Worm (Caenorhabditis elegans) whole organism, L4 larva: ENCODE results near the gene C32D5.12.

Experiments used
- F37D6.2 ChIP-seq: sonication (generic microtip); optimal IDR thresholded peaks from 2 replicates; lab custom pipeline; 2016; ENCODE audit warnings: mild to moderate bottlenecking, missing genetic modification characterization, missing compliant biosample characterization
- R02D3.7 ChIP-seq: fragments of 150-350 bp; sonication (generic microtip); optimal IDR thresholded peaks from 3 replicates; lab custom pipeline; 2014; ENCODE audit warnings: missing biosample characterization, missing genetic modification characterization
- Y105C5A.15 ChIP-seq: fragments of 200-800 bp; sonication (Bioruptor generic); IDR thresholded peaks from 2 replicates; pipeline ENCODE4 v1.3.6; 2022; ENCODE audit warnings: missing genetic modification characterization, missing compliant biosample characterization
- Y5F2A.4 ChIP-seq: fragments of 200-800 bp; sonication (Bioruptor generic); optimal IDR thresholded peaks from 2 replicates; lab custom pipeline; 2018; ENCODE audit warnings: mild to moderate bottlenecking, missing genetic modification characterization, missing compliant biosample characterization
- aha-1 ChIP-seq: fragments of 150-350 bp; peaks from one replicate; lab custom pipeline; 2014; ENCODE audit warnings: missing biosample characterization, missing genetic modification characterization
- aly-2 ChIP-seq: sonication (generic microtip); optimal IDR thresholded peaks from 2 replicates; lab custom pipeline; 2018; ENCODE audit warnings: missing biosample characterization, missing genetic modification characterization
- ama-1 ChIP-seq: fragments of 150-350 bp; optimal IDR thresholded peaks from 2 replicates; lab custom pipeline; 2014; ENCODE audit warnings: inconsistent platforms, mixed read lengths
- ceh-28 ChIP-seq: fragments of 150-350 bp; optimal IDR thresholded peaks from 2 replicates; lab custom pipeline; 2014; ENCODE audit warnings: missing biosample characterization, missing genetic modification reagents, missing genetic modification characterization
- daf-12 ChIP-seq: fragments of 150-350 bp; optimal IDR thresholded peaks from 2 replicates; lab custom pipeline; 2014; ENCODE audit warnings: missing biosample characterization, missing genetic modification reagents, missing genetic modification characterization
- dmd-6 ChIP-seq: fragments of 200-800 bp; sonication (Bioruptor generic); IDR thresholded peaks from 2 replicates; pipeline ENCODE4 v1.3.6; 2022; ENCODE audit warnings: missing genetic modification reagents, missing genetic modification characterization, missing compliant biosample characterization
- duxl-1 ChIP-seq: sonication (generic microtip); optimal IDR thresholded peaks from 2 replicates; lab custom pipeline; 2016; ENCODE audit warnings: mild to moderate bottlenecking, missing genetic modification characterization, moderate library complexity, missing compliant biosample characterization; ENCODE audit not compliant: poor library complexity
- fos-1 ChIP-seq: fragments of 150-350 bp; optimal IDR thresholded peaks from 2 replicates; lab custom pipeline; 2014; ENCODE audit warnings: missing biosample characterization, missing genetic modification characterization
- gei-8 ChIP-seq: fragments of 200-800 bp; sonication (Bioruptor generic); optimal IDR thresholded peaks from 2 replicates; lab custom pipeline; 2018; ENCODE audit warnings: mild to moderate bottlenecking, missing genetic modification characterization, missing compliant biosample characterization
- hlh-11 ChIP-seq: fragments of 200-800 bp; sonication (Bioruptor generic); optimal IDR thresholded peaks from 2 replicates; lab custom pipeline; 2018; ENCODE audit warnings: mild to moderate bottlenecking, missing genetic modification characterization, missing compliant biosample characterization
- hlh-30 ChIP-seq: sonication (generic microtip); optimal IDR thresholded peaks from 2 replicates; lab custom pipeline; 2017; ENCODE audit warnings: antibody characterized with exemption, mild to moderate bottlenecking, missing genetic modification characterization, missing compliant biosample characterization; ENCODE audit not compliant: insufficient read depth
- hmg-1.1 ChIP-seq: fragments of 200-800 bp; sonication (Bioruptor generic); IDR thresholded peaks from 2 replicates; pipeline ENCODE4 v1.3.6; 2022; ENCODE audit warnings: missing genetic modification reagents, missing genetic modification characterization, missing compliant biosample characterization
- lim-7 ChIP-seq: fragments of 200-800 bp; sonication (Bioruptor generic); IDR thresholded peaks from 2 replicates; pipeline ENCODE4 v1.3.6; 2022; ENCODE audit warnings: missing genetic modification characterization, missing compliant biosample characterization
- lin-13 ChIP-seq: fragments of 150-350 bp; optimal IDR thresholded peaks from 2 replicates; lab custom pipeline; 2014; ENCODE audit warnings: missing biosample characterization, missing genetic modification reagents, missing genetic modification characterization
- lin-38 ChIP-seq: fragments of 200-800 bp; sonication (Bioruptor generic); IDR thresholded peaks from 2 replicates; pipeline ENCODE4 v1.3.6; 2022; ENCODE audit warnings: missing genetic modification reagents, missing genetic modification characterization, missing compliant biosample characterization
- lin-39 ChIP-seq: fragments of 150-350 bp; optimal IDR thresholded peaks from 2 replicates; lab custom pipeline; 2014; ENCODE audit warnings: missing biosample characterization, missing genetic modification reagents, missing genetic modification characterization
- lsy-2 ChIP-seq, 2 experiments: fragments of 150-350 bp in 1 of 2; sonication (generic microtip) in 1 of 2; optimal IDR thresholded peaks; 2 replicates each; lab custom pipeline; 2014 to 2017; ENCODE audit warnings: missing biosample characterization in 2 of 2, missing genetic modification characterization in 2 of 2
- madf-5 ChIP-seq, 2 experiments: fragments of 200-800 bp; sonication (Bioruptor generic); IDR thresholded peaks; 2 replicates each; pipeline ENCODE4 v1.3.6; 2022; ENCODE audit warnings: missing compliant biosample characterization in 2 of 2, missing genetic modification characterization in 2 of 2
- madf-9 ChIP-seq: fragments of 200-800 bp; sonication (Bioruptor generic); conservative IDR thresholded peaks from 2 replicates; pipeline ENCODE4 v1.3.6; 2022; ENCODE audit warnings: missing genetic modification reagents, missing genetic modification characterization, missing compliant biosample characterization
- mdl-1 ChIP-seq, 2 experiments: fragments of 150-350 bp in 1 of 2; sonication (generic microtip) in 1 of 2; optimal IDR thresholded peaks; 2 replicates each; lab custom pipeline; 2014 to 2017; ENCODE audit warnings: missing biosample characterization in 2 of 2, missing genetic modification characterization in 2 of 2
- mdt-29 ChIP-seq: fragments of 200-800 bp; sonication (Bioruptor generic); IDR thresholded peaks from 2 replicates; pipeline ENCODE4 v1.3.6; 2022; ENCODE audit warnings: missing genetic modification reagents, missing genetic modification characterization, missing compliant biosample characterization
- mep-1 ChIP-seq: fragments of 150-350 bp; sonication (generic microtip); optimal IDR thresholded peaks from 3 replicates; lab custom pipeline; 2014; ENCODE audit warnings: missing biosample characterization, missing genetic modification characterization
- mxl-3 ChIP-seq: fragments of 200-800 bp; sonication (Bioruptor generic); optimal IDR thresholded peaks from 2 replicates; lab custom pipeline; 2018; ENCODE audit warnings: mild to moderate bottlenecking, missing genetic modification characterization, missing compliant biosample characterization
- nhr-10 ChIP-seq: fragments of 150-350 bp; optimal IDR thresholded peaks from 2 replicates; lab custom pipeline; 2014; ENCODE audit warnings: missing biosample characterization, missing genetic modification characterization
- nhr-237 ChIP-seq: sonication (generic microtip); optimal IDR thresholded peaks from 2 replicates; lab custom pipeline; 2017; ENCODE audit warnings: missing biosample characterization, missing genetic modification characterization
- nhr-28 ChIP-seq: fragments of 150-350 bp; optimal IDR thresholded peaks from 2 replicates; lab custom pipeline; 2014; ENCODE audit warnings: missing biosample characterization, missing genetic modification characterization
- nhr-77 ChIP-seq: fragments of 150-350 bp; optimal IDR thresholded peaks from 2 replicates; lab custom pipeline; 2014; ENCODE audit warnings: missing biosample characterization, missing genetic modification characterization
- rbr-2 ChIP-seq: sonication (generic microtip); optimal IDR thresholded peaks from 2 replicates; lab custom pipeline; 2016; ENCODE audit warnings: missing genotype, missing genetic modification characterization, missing compliant biosample characterization
- saeg-2 ChIP-seq: fragments of 200-800 bp; sonication (Bioruptor generic); IDR thresholded peaks from 2 replicates; pipeline ENCODE4 v1.3.6; 2022; ENCODE audit warnings: missing genetic modification reagents, missing genetic modification characterization, missing compliant biosample characterization
- set-16 ChIP-seq: fragments of 200-800 bp; sonication (Bioruptor generic); IDR thresholded peaks from 2 replicates; pipeline ENCODE4 v1.3.6; 2022; ENCODE audit warnings: missing genetic modification reagents, missing genetic modification characterization, missing compliant biosample characterization
- skn-1 ChIP-seq: fragments of 150-350 bp; optimal IDR thresholded peaks from 2 replicates; lab custom pipeline; 2014; ENCODE audit warnings: missing biosample characterization, missing genetic modification characterization
- snpc-1.2 ChIP-seq: fragments of 200-800 bp; sonication (Bioruptor generic); IDR thresholded peaks from 2 replicates; pipeline ENCODE4 v1.3.6; 2022; ENCODE audit warnings: missing genetic modification reagents, missing genetic modification characterization, missing compliant biosample characterization
- tag-97 ChIP-seq: fragments of 200-800 bp; sonication (Bioruptor generic); IDR thresholded peaks from 2 replicates; pipeline ENCODE4 v1.3.6; 2022; ENCODE audit warnings: missing genetic modification characterization, missing compliant biosample characterization
- tra-1 ChIP-seq: fragments of 200-800 bp; sonication (Bioruptor generic); IDR thresholded peaks from 2 replicates; pipeline ENCODE4 v1.3.6; 2022; ENCODE audit warnings: missing genetic modification reagents, missing genetic modification characterization, missing compliant biosample characterization
- unc-130 ChIP-seq: sonication (generic microtip); optimal IDR thresholded peaks from 2 replicates; lab custom pipeline; 2016; ENCODE audit warnings: missing genetic modification reagents, missing genetic modification characterization, missing compliant biosample characterization
- unc-39 ChIP-seq: sonication (generic microtip); optimal IDR thresholded peaks from 2 replicates; lab custom pipeline; 2017; ENCODE audit warnings: missing biosample characterization, missing genetic modification characterization
- vab-7 ChIP-seq: fragments of 200-800 bp; sonication (Bioruptor generic); IDR thresholded peaks from 2 replicates; pipeline ENCODE4 v1.3.6; 2022; ENCODE audit warnings: missing genetic modification reagents, missing genetic modification characterization, missing compliant biosample characterization
- zag-1 ChIP-seq: fragments of 150-350 bp; optimal IDR thresholded peaks from 2 replicates; lab custom pipeline; 2014; ENCODE audit warnings: missing biosample characterization, missing genetic modification characterization
- zfp-3 ChIP-seq: fragments of 200-800 bp; sonication (Bioruptor generic); conservative IDR thresholded peaks from 2 replicates; pipeline ENCODE4 v1.3.6; 2022; ENCODE audit warnings: missing genetic modification reagents, missing genetic modification characterization, missing compliant biosample characterization
- ztf-11 ChIP-seq: fragments of 150-350 bp; optimal IDR thresholded peaks from 2 replicates; lab custom pipeline; 2014; ENCODE audit warnings: missing biosample characterization, missing genetic modification characterization

C32D5.12 gene

DNA sequence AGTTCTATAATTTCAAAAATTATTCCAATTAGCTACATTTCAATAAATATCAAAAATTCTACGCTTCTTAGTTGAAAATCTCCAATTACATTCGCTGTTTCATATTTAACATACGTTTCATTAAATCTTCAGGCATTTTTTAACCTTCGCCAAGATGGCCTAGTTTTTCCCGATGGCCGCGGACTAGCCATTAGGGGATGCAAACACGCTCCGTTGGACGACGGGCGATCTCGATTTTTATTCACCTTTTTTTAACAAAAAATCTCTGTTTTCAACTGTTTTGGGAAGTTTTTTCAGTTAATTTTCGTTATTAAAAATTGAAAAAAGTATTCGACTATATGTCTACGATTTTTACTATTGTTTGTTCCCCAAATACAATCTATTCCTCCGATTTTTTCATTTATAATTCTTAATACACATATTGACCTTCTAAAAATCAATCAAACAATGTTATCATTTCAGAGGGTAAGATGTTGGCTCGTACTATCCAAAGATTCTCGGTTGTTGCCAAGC, 24.4 kb upstream of the C32D5.12 start, which contains the start of gene F58F12.1 (continued):
- TF ChIP-seq unc-39 (tag; lab: Kevin White, UChicago), result no peak
- TF ChIP-seq zfp-3 (GFP tag; lab: Robert Waterston, UW), result no peak
- TF ChIP-seq F37D6.2 (tag; lab: Kevin White, UChicago), result no peak
- TF ChIP-seq tag-97 (GFP tag; lab: Robert Waterston, UW), result no peak
- no peak for TF ChIP-seq lin-39 (tag; lab: Kevin White, UChicago)
- no peak for TF ChIP-seq hmg-1.1 (GFP tag; lab: Robert Waterston, UW)
- TF ChIP-seq ama-1 (lab: Kevin White, UChicago), result no peak
- no peak for TF ChIP-seq fos-1 (tag; lab: Kevin White, UChicago)

DNA sequence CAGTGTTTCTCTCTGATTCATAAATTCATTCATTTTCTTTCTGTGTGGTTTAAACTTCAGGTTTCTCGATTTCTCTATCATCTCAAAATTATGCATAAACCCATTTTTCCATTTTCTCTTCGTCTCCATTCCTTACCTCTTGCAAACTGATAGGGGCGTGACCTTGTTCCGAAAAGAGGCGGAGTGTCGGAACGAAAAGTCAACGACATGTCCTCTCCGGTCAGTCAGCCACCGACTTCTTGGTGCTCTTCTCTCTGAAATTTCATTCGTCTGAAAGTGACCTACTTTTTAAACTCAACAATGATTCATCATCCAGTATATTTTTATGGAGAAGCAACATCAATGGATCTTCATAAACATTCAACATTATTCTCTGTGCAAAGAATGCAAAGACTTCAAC, 22.1 kb upstream of the C32D5.12 start, which contains the start of gene F58F12.12:
Gene F58F12.12, plus strand, starts transcription at position 301 of the 400 bp plus-strand sequence.
- TF ChIP-seq skn-1 (tag; lab: Kevin White, UChicago) (no peak), aha-1 (peak; percentile 75)

DNA sequence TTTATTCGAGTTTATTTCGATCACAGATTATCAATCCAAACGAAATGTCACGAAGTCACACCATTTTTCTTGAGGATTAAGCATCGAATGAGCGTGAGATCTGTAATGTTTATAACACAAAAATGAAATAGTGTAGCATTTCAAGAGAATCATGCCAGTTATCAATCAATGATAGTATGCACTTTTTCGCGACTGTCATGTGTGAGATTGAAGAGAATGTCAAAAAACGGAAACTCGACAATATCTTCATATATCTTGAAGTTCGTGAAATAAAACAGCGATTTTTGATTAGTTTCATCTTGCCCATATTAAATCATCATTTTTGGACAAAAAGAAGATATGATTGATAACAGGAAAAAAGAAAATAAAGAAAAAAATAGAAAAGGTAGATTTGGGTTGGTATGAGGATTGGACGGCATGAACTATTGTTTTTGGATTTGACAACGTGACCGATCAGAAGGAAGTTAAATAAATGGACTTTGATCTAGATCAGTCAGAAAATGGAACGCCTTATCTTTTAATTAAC, 20.3 kb upstream of the C32D5.12 start:
- TF ChIP-seq mep-1 (tag; lab: Kevin White, UChicago) (peak; percentile 7), mdl-1 (tag; optimal IDR thresholded peaks at IDR 0.05; lab: Kevin White, UChicago) (peak in 1 of 2 experiments; percentile 27), ceh-28 (no peak), saeg-2 (GFP tag; lab: Robert Waterston, UW) (no peak), dmd-6 (GFP tag; lab: Robert Waterston, UW) (0 out of 2 replicates have a peak, but pooled peaks have one; percentile 12), nhr-28 (tag; lab: Kevin White, UChicago) (peak; percentile 54), hlh-30 (tag; lab: Kevin White, UChicago) (peak; percentile 57)

DNA sequence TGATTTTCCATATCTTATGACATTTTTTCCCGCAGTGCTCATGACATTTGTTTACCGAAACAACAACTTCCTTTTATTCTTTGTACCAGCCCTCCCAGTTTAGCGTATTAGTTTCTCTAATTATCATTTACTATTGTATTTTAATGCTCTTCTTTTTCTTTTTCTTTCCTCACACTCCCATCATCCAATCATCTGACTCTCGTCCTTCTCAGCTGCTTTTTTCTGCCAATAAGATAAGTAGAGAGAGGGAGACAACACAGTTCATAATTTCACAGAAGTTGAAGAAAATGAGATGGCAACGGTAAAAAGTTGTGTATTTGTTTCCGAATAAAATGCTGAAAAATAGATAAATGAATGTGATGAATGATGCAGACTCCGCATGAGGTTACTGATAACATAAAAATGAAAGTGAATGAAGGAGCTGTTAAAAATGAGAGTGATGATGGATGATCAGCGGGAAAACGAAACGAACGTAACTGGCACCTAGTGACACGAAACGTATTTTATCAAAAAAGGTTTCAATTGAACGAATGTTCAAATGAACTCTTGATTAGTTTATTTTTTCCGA, 18.7 kb upstream of the C32D5.12 start:
- TF ChIP-seq nhr-77 (tag; lab: Kevin White, UChicago), result peak; percentile 44
- no peak for TF ChIP-seq Y105C5A.15
- no peak for TF ChIP-seq madf-5 (GFP tag; IDR thresholded peaks at IDR 0.05; lab: Robert Waterston, UW)
- peak; percentile 74 for TF ChIP-seq nhr-28 (tag; lab: Kevin White, UChicago)
- TF ChIP-seq vab-7 (GFP tag; lab: Robert Waterston, UW), result no peak
- no peak for TF ChIP-seq hmg-1.1 (GFP tag; lab: Robert Waterston, UW)
- TF ChIP-seq nhr-237 (tag; lab: Kevin White, UChicago), result no peak
- no peak for TF ChIP-seq set-16
- TF ChIP-seq mdt-29, result no peak
- TF ChIP-seq R02D3.7 (tag; lab: Kevin White, UChicago), result no peak
- TF ChIP-seq ztf-11, result no peak
- TF ChIP-seq rbr-2 (tag; lab: Kevin White, UChicago), result no peak
- TF ChIP-seq skn-1 (tag; lab: Kevin White, UChicago), result no peak
- no peak for TF ChIP-seq zag-1
- TF ChIP-seq hlh-11 (tag; lab: Kevin White, UChicago), result peak; percentile 43
- no peak for TF ChIP-seq unc-130 (GFP tag; lab: Kevin White, UChicago)
- TF ChIP-seq lsy-2 (tag; optimal IDR thresholded peaks at IDR 0.05; lab: Kevin White, UChicago), result no peak
- TF ChIP-seq mxl-3 (GFP tag; lab: Kevin White, UChicago), result no peak
- TF ChIP-seq daf-12 (tag; lab: Kevin White, UChicago), result no peak
- TF ChIP-seq madf-9, result no peak
- TF ChIP-seq gei-8, result no peak
- no peak for TF ChIP-seq nhr-10 (tag; lab: Kevin White, UChicago)
- TF ChIP-seq duxl-1 (tag; lab: Kevin White, UChicago), result no peak
- TF ChIP-seq tra-1 (GFP tag; lab: Robert Waterston, UW), result no peak
- no peak for TF ChIP-seq ceh-28
- TF ChIP-seq lin-39 (tag; lab: Kevin White, UChicago), result no peak
- no peak for TF ChIP-seq mdl-1 (tag; optimal IDR thresholded peaks at IDR 0.05; lab: Kevin White, UChicago)
- TF ChIP-seq lim-7 (GFP tag; lab: Robert Waterston, UW), result no peak
- TF ChIP-seq aly-2 (tag; lab: Kevin White, UChicago), result no peak
- TF ChIP-seq snpc-1.2 (GFP tag; lab: Robert Waterston, UW), result no peak
- TF ChIP-seq Y5F2A.4 (GFP tag; lab: Kevin White, UChicago), result no peak
- no peak for TF ChIP-seq lin-38 (GFP tag; lab: Robert Waterston, UW)
- no peak for TF ChIP-seq saeg-2 (GFP tag; lab: Robert Waterston, UW)
- no peak for TF ChIP-seq tag-97 (GFP tag; lab: Robert Waterston, UW)
- no peak for TF ChIP-seq fos-1 (tag; lab: Kevin White, UChicago)
- no peak for TF ChIP-seq lin-13 (GFP tag; lab: Kevin White, UChicago)
